Worm (Caenorhabditis elegans) whole organism, young adult: ENCODE results near the gene ceh-13.

Experiments used
- B0019.2 ChIP-seq: fragments of 200-800 bp; sonication (Bioruptor generic); conservative IDR thresholded peaks from 2 replicates; pipeline ENCODE4 v1.3.6; 2022; ENCODE audit warnings: missing genetic modification reagents, missing genetic modification characterization, missing compliant biosample characterization
- F37B4.10 ChIP-seq: fragments of 200-800 bp; sonication (Bioruptor generic); IDR thresholded peaks from 2 replicates; pipeline ENCODE4 v1.3.6; 2022; ENCODE audit warnings: missing genetic modification characterization, missing compliant biosample characterization
- F39B2.1 ChIP-seq: fragments of 200-800 bp; sonication (Bioruptor generic); IDR thresholded peaks from 2 replicates; pipeline ENCODE4 v1.3.6; 2022; ENCODE audit warnings: missing genetic modification reagents, missing genetic modification characterization, missing compliant biosample characterization
- F49E8.2 ChIP-seq: sonication (generic microtip); optimal IDR thresholded peaks from 3 replicates; lab custom pipeline; 2017; ENCODE audit warnings: missing genetic modification characterization, mild to moderate bottlenecking, missing compliant biosample characterization, antibody characterized with exemption, moderate library complexity; ENCODE audit not compliant: insufficient read depth
- F52B5.7 ChIP-seq: sonication (generic microtip); optimal IDR thresholded peaks from 2 replicates; lab custom pipeline; 2016; ENCODE audit warnings: mild to moderate bottlenecking, missing genetic modification characterization, missing compliant biosample characterization
- Y53F4B.3 ChIP-seq: fragments of 200-800 bp; sonication (Bioruptor generic); IDR thresholded peaks from 2 replicates; pipeline ENCODE4 v1.3.6; 2022; ENCODE audit warnings: missing genetic modification reagents, missing genetic modification characterization, missing compliant biosample characterization
- Y95B8A.8 ChIP-seq: fragments of 200-800 bp; sonication (Bioruptor generic); IDR thresholded peaks from 2 replicates; pipeline ENCODE4 v1.3.6; 2022; ENCODE audit warnings: missing genetic modification reagents, missing genetic modification characterization, missing compliant biosample characterization
- atf-7 ChIP-seq: sonication (generic microtip); optimal IDR thresholded peaks from 2 replicates; lab custom pipeline; 2017; ENCODE audit warnings: mild to moderate bottlenecking, missing genetic modification characterization, missing compliant biosample characterization
- athp-1 ChIP-seq: sonication (generic microtip); optimal IDR thresholded peaks from 2 replicates; lab custom pipeline; 2017; ENCODE audit warnings: mild to moderate bottlenecking, missing genetic modification characterization, missing compliant biosample characterization
- attf-3 ChIP-seq: fragments of 200-800 bp; sonication (Bioruptor generic); conservative IDR thresholded peaks from 2 replicates; pipeline ENCODE4 v1.3.6; 2022; ENCODE audit warnings: missing genetic modification reagents, missing genetic modification characterization, missing compliant biosample characterization
- attf-5 ChIP-seq: fragments of 200-800 bp; sonication (Bioruptor generic); optimal IDR thresholded peaks from 2 replicates; lab custom pipeline; 2018; ENCODE audit warnings: mild to moderate bottlenecking, missing genetic modification characterization, missing compliant biosample characterization
- bed-1 ChIP-seq: fragments of 200-800 bp; sonication (Bioruptor generic); IDR thresholded peaks from 2 replicates; pipeline ENCODE4 v1.3.6; 2022; ENCODE audit warnings: missing genetic modification reagents, missing genetic modification characterization, missing compliant biosample characterization
- cebp-1 ChIP-seq, 2 experiments: fragments of 200-800 bp in 1 of 2; sonication (Bioruptor generic) in 1 of 2; sonication (generic microtip) in 1 of 2; IDR thresholded peaks in 1 of 2; optimal IDR thresholded peaks in 1 of 2; 2 replicates each; pipeline versions ENCODE4 v1.3.6 to Lab custom; 2017 to 2022; ENCODE audit warnings: missing compliant biosample characterization in 2 of 2, missing genetic modification characterization in 2 of 2, mild to moderate bottlenecking in 1 of 2, missing genetic modification reagents in 1 of 2, moderate library complexity in 1 of 2
- cebp-2 ChIP-seq: fragments of 200-800 bp; sonication (Bioruptor generic); IDR thresholded peaks from 2 replicates; pipeline ENCODE4 v1.3.6; 2022; ENCODE audit warnings: missing genetic modification characterization, missing compliant biosample characterization
- ceh-58 ChIP-seq: fragments of 200-800 bp; sonication (Bioruptor generic); IDR thresholded peaks from 2 replicates; pipeline ENCODE4 v1.3.6; 2022; ENCODE audit warnings: missing genetic modification characterization, missing compliant biosample characterization
- ceh-79 ChIP-seq: sonication (generic microtip); optimal IDR thresholded peaks from 2 replicates; lab custom pipeline; 2017; ENCODE audit warnings: mild to moderate bottlenecking, missing genetic modification characterization, missing compliant biosample characterization
- chd-7 ChIP-seq: sonication (generic microtip); optimal IDR thresholded peaks from 2 replicates; lab custom pipeline; 2016; ENCODE audit warnings: mild to moderate bottlenecking, missing genetic modification characterization, moderate library complexity, missing compliant biosample characterization
- die-1 ChIP-seq: sonication (generic microtip); optimal IDR thresholded peaks from 2 replicates; lab custom pipeline; 2016; ENCODE audit warnings: missing genotype, mild to moderate bottlenecking, missing genetic modification characterization, missing compliant biosample characterization
- egl-44 ChIP-seq: fragments of 200-800 bp; sonication (Bioruptor generic); IDR thresholded peaks from 2 replicates; pipeline ENCODE4 v1.3.6; 2022; ENCODE audit warnings: missing genetic modification reagents, missing genetic modification characterization, missing compliant biosample characterization
- ekl-4 ChIP-seq: fragments of 200-800 bp; sonication (Bioruptor generic); IDR thresholded peaks from 2 replicates; pipeline ENCODE4 v1.3.6; 2022; ENCODE audit warnings: missing genetic modification reagents, missing genetic modification characterization, missing compliant biosample characterization
- gei-17 ChIP-seq: fragments of 200-800 bp; sonication (Bioruptor generic); optimal IDR thresholded peaks from 2 replicates; lab custom pipeline; 2018; ENCODE audit warnings: mild to moderate bottlenecking, missing genetic modification characterization, missing compliant biosample characterization
- hlh-12 ChIP-seq: sonication (generic microtip); optimal IDR thresholded peaks from 2 replicates; lab custom pipeline; 2016; ENCODE audit warnings: missing genetic modification characterization, missing compliant biosample characterization
- hmg-20 ChIP-seq: fragments of 200-800 bp; sonication (Bioruptor generic); IDR thresholded peaks from 2 replicates; pipeline ENCODE4 v1.3.6; 2022; ENCODE audit warnings: missing genetic modification reagents, missing genetic modification characterization, missing compliant biosample characterization
- let-526 ChIP-seq: fragments of 200-800 bp; sonication (Bioruptor generic); IDR thresholded peaks from 2 replicates; pipeline ENCODE4 v1.3.6; 2022; ENCODE audit warnings: missing genetic modification reagents, missing genetic modification characterization, missing compliant biosample characterization
- lin-40 ChIP-seq: sonication (generic microtip); optimal IDR thresholded peaks from 2 replicates; lab custom pipeline; 2016; ENCODE audit warnings: missing genetic modification characterization, mild to moderate bottlenecking, missing compliant biosample characterization, missing genotype, missing genetic modification reagents
- lsl-1 ChIP-seq: fragments of 200-800 bp; sonication (Bioruptor generic); optimal IDR thresholded peaks from 2 replicates; lab custom pipeline; 2018; ENCODE audit warnings: mild to moderate bottlenecking, missing genetic modification characterization, moderate library complexity, missing compliant biosample characterization
- madf-3 ChIP-seq: fragments of 200-800 bp; sonication (Bioruptor generic); IDR thresholded peaks from 2 replicates; pipeline ENCODE4 v1.3.6; 2022; ENCODE audit warnings: missing genetic modification reagents, missing genetic modification characterization, missing compliant biosample characterization
- nhr-80 ChIP-seq: sonication (generic microtip); optimal IDR thresholded peaks from 2 replicates; lab custom pipeline; 2016; ENCODE audit warnings: missing genetic modification characterization, missing compliant biosample characterization
- pha-4 ChIP-seq: fragments of 150-350 bp; sonication (generic microtip); optimal IDR thresholded peaks from 2 replicates; lab custom pipeline; 2014; ENCODE audit warnings: missing biosample characterization, missing genetic modification reagents, missing genetic modification characterization
- rcor-1 ChIP-seq: fragments of 200-800 bp; sonication (Bioruptor generic); IDR thresholded peaks from 2 replicates; pipeline ENCODE4 v1.3.6; 2022; ENCODE audit warnings: missing genetic modification reagents, missing genetic modification characterization, missing compliant biosample characterization
- rec-8 ChIP-seq, 2 experiments: sonication (generic microtip); optimal IDR thresholded peaks; 2 replicates each; lab custom pipeline; 2016; ENCODE audit warnings: mild to moderate bottlenecking in 2 of 2, missing genetic modification characterization in 2 of 2, missing genetic modification reagents in 2 of 2, missing genotype in 2 of 2, missing biosample characterization in 1 of 2, missing compliant biosample characterization in 1 of 2, moderate library complexity in 1 of 2
- repo-1 ChIP-seq: sonication (generic microtip); optimal IDR thresholded peaks from 2 replicates; lab custom pipeline; 2017; ENCODE audit warnings: mild to moderate bottlenecking, missing genetic modification characterization, missing compliant biosample characterization
- rpc-1 ChIP-seq, 2 experiments: fragments of 150-350 bp in 1 of 2; sonication (generic microtip) in 1 of 2; optimal IDR thresholded peaks; 2 replicates each; lab custom pipeline; 2014 to 2018; ENCODE audit warnings: missing biosample characterization in 1 of 2, missing genetic modification characterization in 1 of 2, missing genetic modification reagents in 1 of 2, missing genotype in 1 of 2
- somi-1 ChIP-seq: fragments of 200-800 bp; sonication (Bioruptor generic); optimal IDR thresholded peaks from 2 replicates; lab custom pipeline; 2018; ENCODE audit warnings: mild to moderate bottlenecking, missing genetic modification characterization, missing compliant biosample characterization
- sptf-2 ChIP-seq: fragments of 200-800 bp; sonication (Bioruptor generic); optimal IDR thresholded peaks from 2 replicates; lab custom pipeline; 2018; ENCODE audit warnings: mild to moderate bottlenecking, missing genetic modification characterization, missing compliant biosample characterization
- unc-130 ChIP-seq: sonication (generic microtip); optimal IDR thresholded peaks from 2 replicates; lab custom pipeline; 2016; ENCODE audit warnings: missing genetic modification reagents, missing genetic modification characterization, missing compliant biosample characterization
- zfh-2 ChIP-seq: fragments of 200-800 bp; sonication (Bioruptor generic); conservative IDR thresholded peaks from 2 replicates; pipeline ENCODE4 v1.3.6; 2022; ENCODE audit warnings: missing genetic modification reagents, missing genetic modification characterization, missing compliant biosample characterization
- ztf-25 ChIP-seq: fragments of 200-800 bp; sonication (Bioruptor generic); IDR thresholded peaks from 2 replicates; pipeline ENCODE4 v1.3.6; 2022; ENCODE audit warnings: missing genetic modification reagents, missing genetic modification characterization, missing compliant biosample characterization
- ztf-26 ChIP-seq: sonication (generic microtip); optimal IDR thresholded peaks from 2 replicates; lab custom pipeline; 2017; ENCODE audit warnings: missing genetic modification characterization, missing compliant biosample characterization
- ztf-3 ChIP-seq: fragments of 200-800 bp; sonication (Bioruptor generic); optimal IDR thresholded peaks from 2 replicates; lab custom pipeline; 2018; ENCODE audit warnings: mild to moderate bottlenecking, missing genetic modification characterization, missing compliant biosample characterization

The ceh-13 gene

DNA sequence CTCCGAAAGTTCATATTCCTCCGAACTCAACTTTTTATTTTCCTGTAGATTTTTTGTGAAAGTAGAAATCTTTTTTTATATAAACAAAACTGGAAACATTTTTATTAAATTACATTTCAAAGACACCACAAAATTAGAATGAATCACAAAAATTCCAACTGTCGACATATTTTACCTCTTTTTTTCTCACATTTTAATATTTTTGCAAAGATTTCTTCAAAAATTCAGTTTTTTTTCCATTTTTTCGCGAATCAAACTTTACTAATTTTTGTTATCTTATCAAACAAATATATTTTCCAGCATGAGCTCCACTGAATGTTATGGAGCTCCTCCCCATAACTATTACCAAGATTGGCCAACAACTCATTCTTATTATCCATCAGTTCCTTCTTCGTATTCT, at the start of gene ceh-13:
TSS of gene ceh-13 (plus strand) at position 301 of the 400 bp plus-strand sequence.
- TF ChIP-seq Y53F4B.3 (no peak), unc-130 (GFP tag; lab: Kevin White, UChicago) (no peak), hmg-20 (GFP tag; lab: Robert Waterston, UW) (no peak)

DNA sequence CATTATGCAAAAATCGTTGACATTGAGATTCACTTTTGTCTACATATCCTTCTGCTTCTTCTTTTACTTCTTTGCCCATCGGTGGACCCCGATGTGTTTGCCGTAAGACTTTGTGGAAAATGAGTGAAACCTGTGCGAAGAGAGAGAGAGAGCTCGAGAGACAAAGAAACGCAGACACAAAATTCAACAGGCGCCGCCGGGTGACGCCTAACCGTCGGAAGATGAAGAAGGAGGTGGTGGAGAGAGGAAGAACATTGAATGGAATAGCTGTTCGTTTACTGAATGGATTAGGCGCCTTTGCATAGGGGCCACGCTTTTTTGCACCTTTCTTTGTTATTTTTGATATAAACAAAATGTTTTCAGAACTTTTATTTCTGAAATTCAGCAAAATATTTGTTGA, 48.5 kb upstream of the ceh-13 start:
- no peak for TF ChIP-seq let-526
- no peak for TF ChIP-seq cebp-2 (GFP tag; lab: Robert Waterston, UW)
- no peak for TF ChIP-seq sptf-2
- no peak for TF ChIP-seq F39B2.1 (GFP tag; lab: Robert Waterston, UW)
- TF ChIP-seq bed-1 (GFP tag; lab: Robert Waterston, UW): no peak
- no peak for TF ChIP-seq F49E8.2
- TF ChIP-seq zfh-2: 0 out of 2 replicates have a peak, but pooled peaks have one; percentile 31
- TF ChIP-seq, all 124 proteins: peak for 1

DNA sequence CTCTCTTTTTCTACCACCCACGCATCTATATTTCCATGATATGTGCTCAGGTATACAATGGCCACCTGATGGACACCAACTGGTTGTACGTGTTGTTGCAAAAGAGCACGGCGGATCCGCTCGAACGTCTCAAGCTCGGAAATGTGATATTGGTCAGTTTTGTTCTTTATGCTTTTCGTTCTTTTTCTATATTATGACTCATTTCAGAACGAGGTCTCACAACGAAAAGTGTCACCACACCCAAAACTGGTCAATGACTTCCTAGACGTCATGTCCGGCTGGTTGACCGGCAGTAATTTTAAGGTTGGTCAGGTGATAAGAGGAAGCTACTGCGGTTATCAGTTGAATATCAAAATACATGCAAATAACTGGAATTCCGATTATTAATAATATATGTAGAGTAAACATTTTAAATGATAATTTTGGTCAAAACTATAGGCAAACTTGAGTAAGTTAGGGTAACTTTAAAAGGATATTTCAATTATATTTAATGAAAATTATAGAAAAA, 47.3 kb upstream of the ceh-13 start, which contains the start of gene cls-1:
TSS of gene cls-1 (plus strand) at position 51 of the 508 bp plus-strand sequence.
- TF ChIP-seq somi-1 (no peak), ceh-79 (tag; lab: Kevin White, UChicago) (no peak), rec-8 (tag; optimal IDR thresholded peaks at IDR 0.05; lab: Kevin White, UChicago) (no peak), nhr-80 (tag; lab: Kevin White, UChicago) (peak; percentile 30)
- TF ChIP-seq, all 124 proteins: peak for 1

DNA sequence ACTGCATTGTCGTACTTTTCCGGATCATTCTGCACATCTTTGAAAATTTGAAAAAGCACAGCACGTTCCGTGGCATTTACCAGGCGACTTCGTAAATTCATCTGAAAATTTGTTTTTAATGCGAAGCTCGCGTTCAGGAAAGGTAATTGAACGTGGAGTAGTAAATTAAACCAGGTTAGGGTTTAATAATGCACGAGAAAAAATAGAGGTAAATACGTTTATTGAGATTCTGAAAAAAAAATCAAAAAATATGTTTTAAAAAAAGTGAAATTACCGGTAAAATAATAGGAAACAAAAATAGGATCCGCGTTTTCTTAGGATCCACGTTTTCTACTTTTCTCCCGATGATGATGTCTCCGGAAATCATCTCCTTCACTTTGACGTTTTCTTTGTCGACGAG, 37.0 kb upstream of the ceh-13 start, which contains the start of gene clk-2:
TSS of gene clk-2 (minus strand) at position 101 of the 400 bp plus-strand sequence.
- TF ChIP-seq hmg-20 (GFP tag; lab: Robert Waterston, UW): no peak
- no peak for TF ChIP-seq ceh-79 (tag; lab: Kevin White, UChicago)
- TF ChIP-seq attf-5 (GFP tag; lab: Kevin White, UChicago): no peak
- TF ChIP-seq cebp-2 (GFP tag; lab: Robert Waterston, UW): no peak

DNA sequence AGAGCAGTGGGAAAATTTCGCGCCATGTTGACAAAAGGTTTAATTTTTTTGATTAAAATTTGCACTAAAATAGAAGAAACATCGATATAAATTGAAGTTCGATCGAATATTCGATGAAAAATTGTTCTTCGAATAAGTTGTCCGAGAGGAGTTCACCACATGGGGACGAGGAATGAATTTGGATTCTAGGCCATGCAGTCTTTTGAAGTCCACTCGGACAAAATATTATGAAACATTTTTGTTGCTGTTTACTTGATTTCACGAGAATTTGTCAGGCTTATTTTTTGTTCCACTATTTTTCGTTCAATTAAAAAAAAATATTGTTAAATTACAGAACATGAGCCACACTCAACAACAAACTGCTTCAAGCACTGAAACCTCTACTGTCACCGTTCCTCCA, 34.8 kb upstream of the ceh-13 start, which contains the start of the genes cux-7 and C07H6.2:
TSS of gene cux-7 (minus strand) at position 174 of the 400 bp plus-strand sequence.
TSS of gene C07H6.2 (plus strand) at position 338 of the 400 bp plus-strand sequence.
- TF ChIP-seq ztf-3 (GFP tag; lab: Kevin White, UChicago) (no peak), egl-44 (GFP tag; lab: Robert Waterston, UW) (no peak), F52B5.7 (tag; lab: Kevin White, UChicago) (peak; percentile 50), atf-7 (tag; lab: Kevin White, UChicago) (peak; percentile 74), chd-7 (peak; percentile 88), madf-3 (peak; percentile 86; the same call in 1 of the 2 replicates), ztf-25 (GFP tag; lab: Robert Waterston, UW) (0 out of 2 replicates have a peak, but pooled peaks have one; percentile 22), rcor-1 (GFP tag; lab: Robert Waterston, UW) (peak; percentile 90), ceh-58 (GFP tag; lab: Robert Waterston, UW) (no peak), ceh-79 (tag; lab: Kevin White, UChicago) (peak; percentile 84), repo-1 (tag; lab: Kevin White, UChicago) (peak; percentile 74), ekl-4 (GFP tag; lab: Robert Waterston, UW) (peak; percentile 93), rpc-1 (optimal IDR thresholded peaks at IDR 0.05; lab: Kevin White, UChicago) (no peak), rpc-1 (tag; optimal IDR thresholded peaks at IDR 0.05; lab: Kevin White, UChicago) (no peak), B0019.2 (GFP tag; lab: Robert Waterston, UW) (peak; percentile 54; the same call in 1 of the 2 replicates), die-1 (tag; lab: Kevin White, UChicago) (no peak), cebp-2 (GFP tag; lab: Robert Waterston, UW) (no peak), Y95B8A.8 (GFP tag; lab: Robert Waterston, UW) (peak; percentile 76; the same call in 1 of the 2 replicates), cebp-1 (GFP tag; IDR thresholded peaks at IDR 0.05; lab: Robert Waterston, UW) (peak; percentile 90), cebp-1 (tag; optimal IDR thresholded peaks at IDR 0.05; lab: Kevin White, UChicago) (peak; percentile 95), lsl-1 (peak; percentile 65), athp-1 (tag; lab: Kevin White, UChicago) (peak; percentile 80), gei-17 (GFP tag; lab: Kevin White, UChicago) (no peak), pha-4 (tag; lab: Kevin White, UChicago) (no peak), ztf-26 (peak; percentile 67), attf-5 (GFP tag; lab: Kevin White, UChicago) (peak; percentile 73), attf-3 (GFP tag; lab: Robert Waterston, UW) (peak; percentile 77), lin-40 (tag; lab: Kevin White, UChicago) (peak; percentile 91), hlh-12 (peak; percentile 39), F37B4.10 (GFP tag; lab: Robert Waterston, UW) (0 out of 2 replicates have a peak, but pooled peaks have one; percentile 12)
